Worm (Caenorhabditis elegans): ENCODE data around the gene ssp-35.

ssp-35 gene

DNA sequence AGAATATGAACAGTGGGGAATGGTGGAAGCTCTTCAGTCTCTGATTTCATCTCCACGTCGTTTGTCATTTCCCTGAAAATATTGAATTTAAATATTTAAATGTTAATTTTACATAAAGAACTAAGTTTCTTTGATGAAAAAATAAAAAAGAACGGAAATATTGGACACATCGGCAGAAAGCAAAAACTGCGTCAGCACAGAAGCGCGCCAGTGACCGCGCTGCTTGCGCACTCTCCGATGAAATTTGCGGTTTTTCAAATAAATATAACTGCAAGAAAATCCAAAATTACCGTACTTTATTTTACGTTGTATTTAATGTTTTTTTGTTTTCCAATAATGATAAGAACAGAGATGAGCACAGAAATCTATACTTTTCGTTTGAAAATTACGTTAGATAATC is 28.0 kb upstream of the ssp-35 start, which contains the start of the genes srpa-68 and srh-16 (continued):
- TF ChIP-seq ceh-91 (GFP tag; IDR thresholded peaks at IDR 0.05) (no peak), cebp-2 (GFP tag; IDR thresholded peaks at IDR 0.05) (no peak), B0035.1 (tag; optimal IDR thresholded peaks at IDR 0.05) (no peak), hsf-1 (GFP tag; IDR thresholded peaks at IDR 0.05) (no peak), F33H1.4 (GFP tag; IDR thresholded peaks at IDR 0.05) (peak; percentile 70), F57A8.1 (GFP tag; optimal IDR thresholded peaks at IDR 0.05) (no peak), chd-7 (tag; optimal IDR thresholded peaks at IDR 0.05) (no peak), nfya-1 (tag; optimal IDR thresholded peaks at IDR 0.05; ENCODE audit: borderline replicate concordance, insufficient read depth) (no peak), F55B11.4 (tag; optimal IDR thresholded peaks at IDR 0.05; ENCODE audit: borderline replicate concordance, insufficient read depth) (no peak), pbrm-1 (GFP tag; IDR thresholded peaks at IDR 0.05) (peak; percentile 88), C17E4.6 (GFP tag; IDR thresholded peaks at IDR 0.05) (peak; percentile 74; the same call in 1 of the 2 replicates), attf-5 (GFP tag; optimal IDR thresholded peaks at IDR 0.05) (peak; percentile 73), B0336.3 (GFP tag; IDR thresholded peaks at IDR 0.05) (peak; percentile 78), mxl-1 (tag; optimal IDR thresholded peaks at IDR 0.05) (no peak), K12H6.12 (tag; optimal IDR thresholded peaks at IDR 0.05) (peak; percentile 49), snpc-1.3 (tag; optimal IDR thresholded peaks at IDR 0.05; ENCODE audit: insufficient read depth) (peak; percentile 65), ztf-22 (GFP tag; optimal IDR thresholded peaks at IDR 0.05) (no peak), hrde-1 (tag; optimal IDR thresholded peaks at IDR 0.05; ENCODE audit: borderline replicate concordance) (no peak), mel-28 (tag; optimal IDR thresholded peaks at IDR 0.05; ENCODE audit: borderline replicate concordance) (no peak), ztf-6 (GFP tag; IDR thresholded peaks at IDR 0.05) (no peak), zim-3 (tag; optimal IDR thresholded peaks at IDR 0.05) (no peak), cebp-1 (GFP tag; IDR thresholded peaks at IDR 0.05) (no peak), cebp-1 (tag; optimal IDR thresholded peaks at IDR 0.05) (peak; percentile 85), F52B5.7 (tag; optimal IDR thresholded peaks at IDR 0.05) (no peak), nhr-90 (tag; optimal IDR thresholded peaks at IDR 0.05) (peak; percentile 12), athp-1 (tag; optimal IDR thresholded peaks at IDR 0.05) (no peak), lir-1 (GFP tag; conservative IDR thresholded peaks at IDR 0.05) (0 out of 2 replicates have a peak, but pooled peaks have one; percentile 41), ceh-100 (GFP tag; IDR thresholded peaks at IDR 0.05) (peak; percentile 66), Y79H2A.3 (GFP tag; conservative IDR thresholded peaks at IDR 0.05) (no peak), B0261.1 (tag; optimal IDR thresholded peaks at IDR 0.05) (peak; percentile 11), lag-1 (GFP tag; IDR thresholded peaks at IDR 0.05) (no peak), F39B2.1 (GFP tag; IDR thresholded peaks at IDR 0.05) (0 out of 2 replicates have a peak, but pooled peaks have one; percentile 78), T07F8.4 (tag; optimal IDR thresholded peaks at IDR 0.05) (no peak), nhr-179 (tag; optimal IDR thresholded peaks at IDR 0.05) (no peak), madf-3 (GFP tag; IDR thresholded peaks at IDR 0.05) (peak; percentile 71), madf-6 (GFP tag; IDR thresholded peaks at IDR 0.05) (peak; percentile 77)

DNA sequence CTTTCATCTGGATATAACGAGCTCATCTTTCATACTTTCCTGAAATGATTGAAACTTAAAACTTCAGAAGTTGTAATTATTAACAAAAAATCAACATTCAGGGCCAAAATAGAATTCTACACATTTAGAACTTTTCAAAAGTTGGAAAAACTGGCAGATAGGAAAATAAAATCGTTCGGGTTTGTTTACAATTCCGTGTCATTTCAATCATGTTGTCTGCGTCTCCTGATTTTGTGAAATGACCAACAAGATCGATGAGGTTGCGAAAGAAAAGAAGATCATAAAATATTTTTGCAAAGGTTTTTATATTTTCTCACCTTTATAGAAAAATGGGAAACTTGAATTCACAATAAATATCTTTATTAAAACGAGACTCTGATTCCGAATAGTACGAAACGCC is 25.0 kb upstream of the ssp-35 start, which contains the start of gene rskd-1:
TSS of gene rskd-1 (minus strand) at position 39 of the 400 bp plus-strand sequence.
- TF ChIP-seq ztf-18 (tag; optimal IDR thresholded peaks at IDR 0.05) (peak; percentile 4), snpc-3.4 (tag; optimal IDR thresholded peaks at IDR 0.05) (peak; percentile 35), hmg-1.2 (GFP tag; IDR thresholded peaks at IDR 0.05) (peak; percentile 41; the same call in 1 of the 2 replicates), cebp-1 (GFP tag; IDR thresholded peaks at IDR 0.05) (peak; percentile 67; the same call in 1 of the 2 replicates), cebp-1 (tag; optimal IDR thresholded peaks at IDR 0.05) (peak; percentile 74), F10E7.11 (tag; optimal IDR thresholded peaks at IDR 0.05) (no peak), madf-10 (tag; optimal IDR thresholded peaks at IDR 0.05) (no peak)
